Fruit fly (Drosophila melanogaster): ENCODE measurements around the gene CG15167.

The CG15167 gene

dm6 chr2L:18707844-18708238, 32.3 kb upstream of the CG15167 start (continued):
- TF ChIP-seq Dek (tag; optimal IDR thresholded peaks at IDR 0.05) (no peak), Ada2b (GFP tag; IDR thresholded peaks at IDR 0.05) (peak; percentile 34; the same call in 1 of the 2 replicates), chinmo (GFP tag; IDR thresholded peaks at IDR 0.05; ENCODE audit: partially characterized antibody) (peak; percentile 89; the same call in 1 of the 4 replicates), CG4424 (GFP tag; optimal IDR thresholded peaks at IDR 0.05) (no peak), CG1603 (tag; optimal IDR thresholded peaks at IDR 0.05) (peak; percentile 10), CG1602 (GFP tag; optimal IDR thresholded peaks at IDR 0.05) (peak; percentile 22), ind (GFP tag; optimal IDR thresholded peaks at IDR 0.05) (peak; percentile 33), ab (GFP tag; optimal IDR thresholded peaks at IDR 0.05) (no peak), crp (GFP tag; optimal IDR thresholded peaks at IDR 0.05) (no peak), CG7839 (tag; optimal IDR thresholded peaks at IDR 0.05) (peak; percentile 19), ci (GFP tag; IDR thresholded peaks at IDR 0.05) (peak; percentile 50; the same call in 2 of the 3 replicates), Bdp1 (GFP tag; optimal IDR thresholded peaks at IDR 0.05) (no peak), CG5245 (GFP tag; optimal IDR thresholded peaks at IDR 0.05) (no peak), CG11560 (tag; IDR thresholded peaks at IDR 0.05) (no peak), crc (GFP tag; optimal IDR thresholded peaks at IDR 0.05) (peak; percentile 25), amos (GFP tag; IDR thresholded peaks at IDR 0.05; ENCODE audit: partially characterized antibody) (no peak), kay (GFP tag; optimal IDR thresholded peaks at IDR 0.05) (no peak), pan (optimal IDR thresholded peaks at IDR 0.05) (no peak), pan (GFP tag; optimal IDR thresholded peaks at IDR 0.05 in 1 of 2, IDR thresholded peaks at IDR 0.05 in 1 of 2) (peak in 1 of 2 experiments; percentile 41), repo (GFP tag; optimal IDR thresholded peaks at IDR 0.05) (no peak), Hr51 (GFP tag; optimal IDR thresholded peaks at IDR 0.05) (peak in 1 of 2 experiments; percentile 26), Oli (tag; optimal IDR thresholded peaks at IDR 0.05) (no peak), CG4404 (GFP tag; IDR thresholded peaks at IDR 0.05) (no peak), pzg (GFP tag; optimal IDR thresholded peaks at IDR 0.05) (no peak), tap (tag; optimal IDR thresholded peaks at IDR 0.05) (no peak), CG15073 (GFP tag; optimal IDR thresholded peaks at IDR 0.05) (peak; percentile 100), CG3281 (GFP tag; optimal IDR thresholded peaks at IDR 0.05) (peak; percentile 30), CG9437 (GFP tag; optimal IDR thresholded peaks at IDR 0.05) (no peak), Xbp1 (GFP tag; optimal IDR thresholded peaks at IDR 0.05) (peak; percentile 12), CG13775 (GFP tag; optimal IDR thresholded peaks at IDR 0.05) (no peak), cato (GFP tag; optimal IDR thresholded peaks at IDR 0.05; ENCODE audit: borderline replicate concordance) (no peak), Hr3 (GFP tag; optimal IDR thresholded peaks at IDR 0.05) (peak; percentile 23), mam (GFP tag; optimal IDR thresholded peaks at IDR 0.05) (peak; percentile 44), NfI (GFP tag; optimal IDR thresholded peaks at IDR 0.05) (peak; percentile 18), gem (tag; optimal IDR thresholded peaks at IDR 0.05) (peak; percentile 43), cwo (GFP tag; optimal IDR thresholded peaks at IDR 0.05) (peak; percentile 53), CG11695 (GFP tag; IDR thresholded peaks at IDR 0.05) (0 out of 3 replicates have a peak, but pooled peaks have one; percentile 17), dmrt99B (tag; optimal IDR thresholded peaks at IDR 0.05) (no peak), CG10462 (GFP tag; optimal IDR thresholded peaks at IDR 0.05) (no peak), Trl (optimal IDR thresholded peaks at IDR 0.05) (no peak), Trl (GFP tag; optimal IDR thresholded peaks at IDR 0.05) (peak; percentile 12), jing (GFP tag; optimal IDR thresholded peaks at IDR 0.05) (no peak), YL-1 (GFP tag; optimal IDR thresholded peaks at IDR 0.05) (no peak), CG34224 (GFP tag; IDR thresholded peaks at IDR 0.05; ENCODE audit: partially characterized antibody) (no peak), maf-S (GFP tag; optimal IDR thresholded peaks at IDR 0.05) (no peak), Optix (GFP tag; IDR thresholded peaks at IDR 0.05) (no peak), CG12104 (GFP tag; optimal IDR thresholded peaks at IDR 0.05) (no peak), CG31388 (GFP tag; optimal IDR thresholded peaks at IDR 0.05) (no peak), CG1792 (GFP tag; optimal IDR thresholded peaks at IDR 0.05) (no peak), al (GFP tag; IDR thresholded peaks at IDR 0.05) (no peak), Sry-β (GFP tag; optimal IDR thresholded peaks at IDR 0.05) (no peak)
